Fruit fly (Drosophila melanogaster) whole organism, embryonic: ENCODE results near the gene pigs.

Source experiments
- CG11085 ChIP-seq: fragments of 200-800 bp; sonication (Bioruptor generic); IDR thresholded peaks from 2 replicates; pipeline ENCODE4 v1.3.6; 2022; ENCODE audit warnings: missing biosample characterization, missing genetic modification characterization
- CG11247 ChIP-seq: fragments of 200-800 bp; sonication (Bioruptor generic); IDR thresholded peaks from 2 replicates; pipeline ENCODE4 v1.3.6; 2022; ENCODE audit warnings: missing biosample characterization, missing genetic modification characterization
- CG11560 ChIP-seq: fragments of 200-800 bp; sonication (Bioruptor generic); IDR thresholded peaks from 3 replicates; pipeline ENCODE4 v1.3.6; 2022; ENCODE audit warnings: missing biosample characterization, missing genetic modification characterization
- CG12104 ChIP-seq: fragments of 200-800 bp; sonication (Bioruptor generic); optimal IDR thresholded peaks from 3 replicates; lab custom pipeline; 2016; ENCODE audit warnings: missing biosample characterization, missing genetic modification characterization
- CG12219 ChIP-seq: fragments of 200-800 bp; sonication (Bioruptor generic); optimal IDR thresholded peaks from 3 replicates; lab custom pipeline; 2018; ENCODE audit warnings: missing biosample characterization, mild to moderate bottlenecking, missing genetic modification characterization
- CG12942 ChIP-seq: fragments of 200-800 bp; sonication (Bioruptor generic); optimal IDR thresholded peaks from 3 replicates; lab custom pipeline; 2016; ENCODE audit warnings: missing biosample characterization, missing genetic modification characterization
- CG13296 ChIP-seq: fragments of 200-800 bp; sonication (Bioruptor generic); optimal IDR thresholded peaks from 3 replicates; lab custom pipeline; 2018; ENCODE audit warnings: missing biosample characterization, mild to moderate bottlenecking, missing genetic modification characterization
- CG15073 ChIP-seq: fragments of 200-800 bp; sonication (Bioruptor generic); optimal IDR thresholded peaks from 2 replicates; lab custom pipeline; 2016; ENCODE audit warnings: missing biosample characterization, missing genetic modification characterization
- CG1529 ChIP-seq: fragments of 200-800 bp; sonication (Bioruptor generic); optimal IDR thresholded peaks from 3 replicates; lab custom pipeline; 2018; ENCODE audit warnings: missing biosample characterization, missing genetic modification characterization
- CG17612 ChIP-seq: fragments of 200-800 bp; sonication (Bioruptor generic); IDR thresholded peaks from 2 replicates; pipeline ENCODE4 v1.3.6; 2022; ENCODE audit warnings: missing biosample characterization, missing genetic modification characterization
- CG18764 ChIP-seq: fragments of 200-800 bp; sonication (Bioruptor generic); optimal IDR thresholded peaks from 3 replicates; lab custom pipeline; 2016; ENCODE audit warnings: missing biosample characterization, missing genetic modification characterization
- CG2129 ChIP-seq: fragments of 200-800 bp; sonication (Bioruptor generic); IDR thresholded peaks from 2 replicates; pipeline ENCODE4 v1.3.6; 2022; ENCODE audit warnings: missing biosample characterization, missing genetic modification characterization; ENCODE audit not compliant: partially characterized antibody
- CG2199 ChIP-seq: fragments of 200-800 bp; sonication (Bioruptor generic); IDR thresholded peaks from 3 replicates; pipeline ENCODE4 v1.3.6; 2022; ENCODE audit warnings: missing biosample characterization, missing genetic modification characterization
- CG2678 ChIP-seq: fragments of 200-800 bp; sonication (Bioruptor generic); optimal IDR thresholded peaks from 3 replicates; lab custom pipeline; 2019; ENCODE audit warnings: missing biosample characterization, mild to moderate bottlenecking, missing genetic modification characterization, moderate library complexity
- CG2712 ChIP-seq: fragments of 200-800 bp; optimal IDR thresholded peaks from 3 replicates; lab custom pipeline; 2019; ENCODE audit warnings: missing biosample characterization, mild to moderate bottlenecking, missing genetic modification characterization, moderate library complexity
- CG32532 ChIP-seq: fragments of 200-800 bp; sonication (Bioruptor generic); IDR thresholded peaks from 2 replicates; pipeline ENCODE4 v1.3.6; 2022; ENCODE audit warnings: missing biosample characterization, missing genetic modification characterization
- CG3407 ChIP-seq: fragments of 200-800 bp; sonication (Bioruptor generic); optimal IDR thresholded peaks from 2 replicates; lab custom pipeline; 2018; ENCODE audit warnings: missing biosample characterization, mild to moderate bottlenecking, missing genetic modification characterization
- CG6654 ChIP-seq: fragments of 200-800 bp; sonication (Bioruptor generic); optimal IDR thresholded peaks from 2 replicates; lab custom pipeline; 2017; ENCODE audit warnings: missing biosample characterization, mild to moderate bottlenecking, missing genetic modification characterization
- CG8290 ChIP-seq, 3 experiments: fragments of 200-800 bp; sonication (Bioruptor generic); optimal IDR thresholded peaks; 2 replicates each; lab custom pipeline; 2016 to 2019; ENCODE audit warnings: missing biosample characterization in 3 of 3, missing genetic modification characterization in 3 of 3, mild to moderate bottlenecking in 2 of 3, moderate library complexity in 1 of 3
- CG8924 ChIP-seq: fragments of 200-800 bp; optimal IDR thresholded peaks from 3 replicates; lab custom pipeline; 2019; ENCODE audit warnings: missing biosample characterization, mild to moderate bottlenecking, missing genetic modification characterization, moderate library complexity
- CG9215 ChIP-seq: fragments of 200-800 bp; sonication (Bioruptor generic); IDR thresholded peaks from 2 replicates; pipeline ENCODE4 v1.3.6; 2022; ENCODE audit warnings: missing biosample characterization, missing genetic modification characterization
- D19A ChIP-seq: fragments of 200-800 bp; optimal IDR thresholded peaks from 3 replicates; lab custom pipeline; 2019; ENCODE audit warnings: missing biosample characterization, mild to moderate bottlenecking, missing genetic modification characterization, moderate library complexity
- Drgx ChIP-seq: fragments of 200-800 bp; sonication (Bioruptor generic); IDR thresholded peaks from 2 replicates; pipeline ENCODE4 v1.3.6; 2022; ENCODE audit warnings: missing biosample characterization, missing genetic modification characterization
- HmgD ChIP-seq: fragments of 200-800 bp; sonication (Bioruptor generic); optimal IDR thresholded peaks from 3 replicates; lab custom pipeline; 2016; ENCODE audit warnings: missing biosample characterization, missing genetic modification characterization
- Max ChIP-seq: fragments of 200-800 bp; sonication (Bioruptor generic); optimal IDR thresholded peaks from 2 replicates; lab custom pipeline; 2016; ENCODE audit warnings: missing biosample characterization, mild to moderate bottlenecking, missing genetic modification characterization
- Myb ChIP-seq: fragments of 200-800 bp; sonication (Bioruptor generic); optimal IDR thresholded peaks from 2 replicates; lab custom pipeline; 2016; ENCODE audit warnings: missing biosample characterization, missing genetic modification characterization
- NK7.1 ChIP-seq: fragments of 200-800 bp; sonication (Bioruptor generic); optimal IDR thresholded peaks from 3 replicates; lab custom pipeline; 2016; ENCODE audit warnings: missing biosample characterization, missing genetic modification characterization
- abd-A ChIP-seq: fragments of 200-800 bp; sonication (Bioruptor generic); optimal IDR thresholded peaks from 3 replicates; lab custom pipeline; 2019; ENCODE audit warnings: missing biosample characterization, mild to moderate bottlenecking, missing genetic modification characterization, moderate library complexity
- az2 ChIP-seq: fragments of 200-800 bp; sonication (Bioruptor generic); optimal IDR thresholded peaks from 3 replicates; lab custom pipeline; 2016; ENCODE audit warnings: missing biosample characterization, missing genetic modification characterization
- bab2 ChIP-seq: fragments of 200-800 bp; sonication (Bioruptor generic); optimal IDR thresholded peaks from 2 replicates; lab custom pipeline; 2016; ENCODE audit warnings: missing biosample characterization, missing genetic modification characterization
- ems ChIP-seq: fragments of 200-800 bp; sonication (Bioruptor generic); optimal IDR thresholded peaks from 3 replicates; lab custom pipeline; 2016; ENCODE audit warnings: missing biosample characterization, missing genetic modification characterization
- ewg ChIP-seq: fragments of 200-800 bp; sonication (Bioruptor generic); optimal IDR thresholded peaks from 3 replicates; lab custom pipeline; 2017; ENCODE audit warnings: mild to moderate bottlenecking, missing biosample characterization, missing genetic modification reagents, missing genetic modification characterization
- grn ChIP-seq: fragments of 200-800 bp; sonication (Bioruptor generic); optimal IDR thresholded peaks from 3 replicates; lab custom pipeline; 2017; ENCODE audit warnings: missing biosample characterization, missing genetic modification characterization
- gro ChIP-seq: fragments of 200-800 bp; sonication (Bioruptor generic); optimal IDR thresholded peaks from 2 replicates; lab custom pipeline; 2016; ENCODE audit warnings: missing biosample characterization, missing genetic modification characterization
- jing ChIP-seq: fragments of 200-800 bp; sonication (Bioruptor generic); optimal IDR thresholded peaks from 2 replicates; lab custom pipeline; 2018; ENCODE audit warnings: missing biosample characterization, mild to moderate bottlenecking, missing genetic modification characterization
- lmd ChIP-seq: fragments of 200-800 bp; sonication (Bioruptor generic); IDR thresholded peaks from 2 replicates; pipeline ENCODE4 v1.3.6; 2022; ENCODE audit warnings: missing biosample characterization, missing genetic modification characterization
- maf-S ChIP-seq: fragments of 200-800 bp; sonication (Bioruptor generic); optimal IDR thresholded peaks from 2 replicates; lab custom pipeline; 2016; ENCODE audit warnings: missing biosample characterization, missing genetic modification characterization
- mirr ChIP-seq: fragments of 200-800 bp; sonication (Bioruptor generic); optimal IDR thresholded peaks from 3 replicates; lab custom pipeline; 2018; ENCODE audit warnings: missing biosample characterization, mild to moderate bottlenecking, missing genetic modification characterization
- mld ChIP-seq: fragments of 200-800 bp; sonication (Bioruptor generic); IDR thresholded peaks from 3 replicates; pipeline ENCODE4 v1.3.6; 2022; ENCODE audit warnings: missing biosample characterization, missing genetic modification characterization; ENCODE audit not compliant: partially characterized antibody
- nerfin-1 ChIP-seq: fragments of 200-800 bp; sonication (Bioruptor generic); optimal IDR thresholded peaks from 3 replicates; lab custom pipeline; 2019; ENCODE audit warnings: missing biosample characterization, mild to moderate bottlenecking, missing genetic modification characterization, moderate library complexity
- pan ChIP-seq, 4 experiments: fragments of >200 bp in 3 of 4; fragments of 200-800 bp in 1 of 4; sonication (Bioruptor generic) in 1 of 4; optimal IDR thresholded peaks in 3 of 4; IDR thresholded peaks in 1 of 4; 2 replicates each; pipeline versions ENCODE4 v1.3.6 to Lab custom; 2017 to 2022; ENCODE audit warnings: missing biosample characterization in 2 of 4, missing genetic modification characterization in 2 of 4, mixed read lengths in 1 of 4
- pb ChIP-seq: fragments of 200-800 bp; sonication (Bioruptor generic); optimal IDR thresholded peaks from 3 replicates; lab custom pipeline; 2016; ENCODE audit warnings: missing biosample characterization, missing genetic modification characterization
- prd ChIP-seq, 3 experiments: fragments of >200 bp in 2 of 3; fragments of 200-800 bp in 1 of 3; sonication (Bioruptor generic) in 1 of 3; optimal IDR thresholded peaks in 2 of 3; IDR thresholded peaks in 1 of 3; 2 replicates in 2 of 3; 3 replicates in 1 of 3; pipeline versions ENCODE4 v1.3.6 to Lab custom; 2017 to 2022; ENCODE audit warnings: missing biosample characterization in 1 of 3, missing genetic modification characterization in 1 of 3
- slp2 ChIP-seq: fragments of 200-800 bp; sonication (Bioruptor generic); optimal IDR thresholded peaks from 2 replicates; lab custom pipeline; 2016; ENCODE audit warnings: missing biosample characterization, missing genetic modification characterization
- sna ChIP-seq: fragments of 200-800 bp; sonication (Bioruptor generic); IDR thresholded peaks from 2 replicates; pipeline ENCODE4 v1.3.6; 2022; ENCODE audit warnings: missing biosample characterization, missing genetic modification characterization; ENCODE audit not compliant: partially characterized antibody
- tll ChIP-seq, 2 experiments: fragments of 200-800 bp in 1 of 2; fragments of >200 bp in 1 of 2; sonication (Bioruptor generic) in 1 of 2; optimal IDR thresholded peaks; 2 replicates each; lab custom pipeline; 2017 to 2019; ENCODE audit warnings: missing biosample characterization in 2 of 2, missing genetic modification characterization in 2 of 2, mild to moderate bottlenecking in 1 of 2, moderate library complexity in 1 of 2
- tna ChIP-seq: fragments of 200-800 bp; sonication (Bioruptor generic); IDR thresholded peaks from 2 replicates; pipeline ENCODE4 v1.3.6; 2022; ENCODE audit warnings: missing biosample characterization, missing genetic modification characterization; ENCODE audit not compliant: partially characterized antibody
- unpg ChIP-seq: fragments of 200-800 bp; sonication (Bioruptor generic); optimal IDR thresholded peaks from 3 replicates; lab custom pipeline; 2018; ENCODE audit warnings: missing biosample characterization, mild to moderate bottlenecking, missing genetic modification characterization, moderate library complexity

pigs gene

DNA sequence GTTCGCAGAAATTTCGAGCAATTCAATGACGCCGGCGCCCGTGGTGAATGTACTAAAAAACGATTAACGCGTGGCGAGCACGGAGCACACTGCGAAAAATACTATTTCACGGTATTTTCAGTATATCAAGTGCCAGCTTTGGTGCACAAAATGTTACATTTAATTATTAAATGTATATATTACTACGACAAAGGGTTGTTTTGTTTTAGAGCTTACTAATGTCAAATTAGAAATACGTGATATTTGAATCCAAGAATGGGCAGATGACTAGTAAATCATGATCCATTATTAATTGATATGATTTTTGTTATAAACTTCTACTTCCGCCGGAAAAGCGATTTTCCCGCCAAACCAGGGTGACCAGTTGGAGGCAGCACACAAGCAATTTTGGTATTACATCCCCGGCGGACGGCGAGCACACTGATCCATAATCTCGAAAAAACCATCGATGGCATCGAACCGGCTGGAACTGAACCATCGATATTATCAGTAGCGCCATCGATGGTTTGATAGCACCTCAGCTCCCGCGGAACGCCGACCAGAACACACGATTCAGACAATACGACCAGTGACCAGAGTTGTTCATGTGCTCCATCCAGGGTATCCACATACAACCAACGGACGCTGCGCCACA is 54.5 kb downstream of the pigs start, which contains the start of the genes CG3226 and Cdc7 (continued):
- TF ChIP-seq CG6654 (GFP tag; lab: Kevin White, UChicago) (peak; percentile 43), mld (peak; percentile 65; the same call in 2 of the 3 replicates), Myb (GFP tag; lab: Kevin White, UChicago) (peak; percentile 42), CG2712 (peak; percentile 63), CG11085 (GFP tag; lab: Robert Waterston, UW) (no peak), CG12942 (GFP tag; lab: Kevin White, UChicago) (no peak), CG8290 (GFP tag; optimal IDR thresholded peaks at IDR 0.05; lab: Kevin White, UChicago) (peak; percentile 24), CG8290 (tag; optimal IDR thresholded peaks at IDR 0.05; lab: Kevin White, UChicago) (peak; percentile 39 to 85), gro (GFP tag; lab: Kevin White, UChicago) (peak; percentile 60), tna (peak; percentile 72), sna (GFP tag; lab: Robert Waterston, UW) (peak; percentile 55; the same call in 1 of the 2 replicates), ewg (GFP tag; lab: Kevin White, UChicago) (peak; percentile 60), CG13296 (GFP tag; lab: Kevin White, UChicago) (peak; percentile 87), NK7.1 (no peak), Max (GFP tag; lab: Kevin White, UChicago) (peak; percentile 71), bab2 (GFP tag; lab: Kevin White, UChicago) (peak; percentile 35), tll (GFP tag; optimal IDR thresholded peaks at IDR 0.05; lab: Kevin White, UChicago) (no peak), CG12104 (GFP tag; lab: Kevin White, UChicago) (peak; percentile 76), az2 (GFP tag; lab: Kevin White, UChicago) (peak; percentile 48), Drgx (0 out of 2 replicates have a peak, but pooled peaks have one; percentile 8), pan (optimal IDR thresholded peaks at IDR 0.05; lab: Kevin White, UChicago) (no peak), pan (GFP tag; optimal IDR thresholded peaks at IDR 0.05 in 1 of 2, IDR thresholded peaks at IDR 0.05 in 1 of 2) (peak in 1 of 2 experiments; percentile 58), HmgD (no peak), CG2199 (GFP tag; lab: Robert Waterston, UW) (no peak), CG15073 (GFP tag; lab: Kevin White, UChicago) (no peak), CG18764 (GFP tag; lab: Kevin White, UChicago) (peak; percentile 21), slp2 (GFP tag; lab: Kevin White, UChicago) (peak; percentile 19), prd (optimal IDR thresholded peaks at IDR 0.05; lab: Kevin White, UChicago) (no peak), prd (GFP tag; IDR thresholded peaks at IDR 0.05; lab: Robert Waterston, UW) (no peak), CG32532 (GFP tag; lab: Robert Waterston, UW) (peak; percentile 71), abd-A (tag; lab: Kevin White, UChicago) (no peak), CG12219 (GFP tag; lab: Kevin White, UChicago) (peak; percentile 49), CG2678 (tag; lab: Kevin White, UChicago) (peak; percentile 68), grn (GFP tag; lab: Kevin White, UChicago) (peak; percentile 69), unpg (GFP tag; lab: Kevin White, UChicago) (peak; percentile 63), CG11247 (GFP tag; lab: Robert Waterston, UW) (peak; percentile 37; the same call in 1 of the 2 replicates), maf-S (GFP tag; lab: Kevin White, UChicago) (peak; percentile 17), mirr (GFP tag; lab: Kevin White, UChicago) (peak; percentile 73), lmd (GFP tag; lab: Robert Waterston, UW) (peak; percentile 39; the same call in 1 of the 2 replicates), CG2129 (peak; percentile 32; the same call in 1 of the 2 replicates), D19A (peak; percentile 41), pb (GFP tag; lab: Kevin White, UChicago) (peak; percentile 38), CG17612 (GFP tag; lab: Robert Waterston, UW) (no peak), jing (GFP tag; lab: Kevin White, UChicago) (no peak), CG9215 (GFP tag; lab: Robert Waterston, UW) (no peak), ems (peak; percentile 19), CG8924 (tag; lab: Kevin White, UChicago) (peak; percentile 70), nerfin-1 (peak; percentile 73), CG1529 (GFP tag; lab: Kevin White, UChicago) (peak; percentile 62), CG3407 (GFP tag; lab: Kevin White, UChicago) (peak; percentile 59), CG11560 (tag; lab: Robert Waterston, UW) (no peak)
